Worm (Caenorhabditis elegans): Measurements from ENCODE around the gene rpl-15.

DNA sequence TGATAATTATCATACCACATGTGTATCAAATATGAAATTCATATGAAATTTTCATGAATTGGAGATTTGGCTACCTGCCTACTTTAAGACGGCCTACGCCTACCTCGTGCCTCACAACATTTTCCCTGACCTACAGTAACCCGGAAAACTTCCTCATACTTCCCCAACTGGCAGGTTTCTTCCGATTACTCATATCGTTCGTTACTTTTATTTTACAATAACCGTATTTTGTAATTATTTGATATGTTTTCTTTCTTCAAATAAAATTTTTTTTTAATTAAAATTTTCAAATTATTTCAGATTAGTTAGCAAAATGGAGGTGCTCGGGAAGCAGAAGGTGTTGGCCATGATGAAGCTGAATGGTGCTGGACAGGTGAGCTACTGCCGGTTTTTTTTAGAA lies 27.1 kb downstream of the rpl-15 start, which contains the start of gene nhr-76:
- no peak for TF ChIP-seq fos-1 (tag; optimal IDR thresholded peaks at IDR 0.05)
- TF ChIP-seq C34B4.2 (tag; optimal IDR thresholded peaks at IDR 0.05), result no peak
- TF ChIP-seq lir-3 (tag; optimal IDR thresholded peaks at IDR 0.05; ENCODE audit: poor library complexity), result no peak
- TF ChIP-seq dpl-1 (GFP tag; optimal IDR thresholded peaks at IDR 0.05), result no peak
- TF ChIP-seq nhr-237 (tag; optimal IDR thresholded peaks at IDR 0.05), result no peak
- no peak for TF ChIP-seq elt-3 (tag; optimal IDR thresholded peaks at IDR 0.05)
- TF ChIP-seq blmp-1 (tag; optimal IDR thresholded peaks at IDR 0.05), result no peak

Measured in whole organism, L1 larva.